Worm (Caenorhabditis elegans): ENCODE results near the gene rgs-2.

DNA sequence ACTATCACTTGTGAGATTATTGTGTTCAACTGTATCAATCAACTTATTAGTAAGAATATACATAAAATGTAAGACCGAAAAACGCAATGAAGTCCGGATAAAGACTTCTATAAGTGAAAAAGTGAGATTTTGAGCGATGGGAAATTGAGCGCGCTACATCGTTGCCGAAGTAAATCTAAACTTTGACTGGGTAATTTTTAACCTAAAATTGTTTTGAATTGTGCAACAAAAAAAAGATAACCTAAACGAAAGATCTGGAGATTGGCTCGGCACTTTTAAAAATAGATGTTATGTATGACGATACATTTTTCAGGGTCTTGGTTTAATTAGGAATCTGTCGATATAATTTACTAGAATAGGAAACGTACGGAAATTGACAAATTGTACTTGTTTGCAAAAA, 49.3 kb upstream of the rgs-2 start:
- no peak for TF ChIP-seq elt-3 (tag; optimal IDR thresholded peaks at IDR 0.05)
- TF ChIP-seq unc-130 (tag; optimal IDR thresholded peaks at IDR 0.05): no peak
- TF ChIP-seq ama-1 (optimal IDR thresholded peaks at IDR 0.05): no peak
